Worm (Caenorhabditis elegans): ENCODE data around the gene T21D9.2.

- no peak for TF ChIP-seq spr-1 (tag; optimal IDR thresholded peaks at IDR 0.05)
- TF ChIP-seq skn-1 (tag; optimal IDR thresholded peaks at IDR 0.05), result no peak
- TF ChIP-seq aly-2 (tag; optimal IDR thresholded peaks at IDR 0.05), result no peak
- no peak for TF ChIP-seq unc-62 (GFP tag; optimal IDR thresholded peaks at IDR 0.05 in 1 of 2)
- TF ChIP-seq unc-62 (tag; optimal IDR thresholded peaks at IDR 0.05), result no peak
- TF ChIP-seq nhr-102 (tag; optimal IDR thresholded peaks at IDR 0.05), result no peak
Observed at ce11 chrX:2089434-2089833, 7.3 kb downstream of the T21D9.2 start, which contains the start of gene lsy-2.

Data from whole organism, L4 larva.